Fruit fly (Drosophila melanogaster): Measurements from ENCODE around the gene SelR.

The SelR gene

DNA sequence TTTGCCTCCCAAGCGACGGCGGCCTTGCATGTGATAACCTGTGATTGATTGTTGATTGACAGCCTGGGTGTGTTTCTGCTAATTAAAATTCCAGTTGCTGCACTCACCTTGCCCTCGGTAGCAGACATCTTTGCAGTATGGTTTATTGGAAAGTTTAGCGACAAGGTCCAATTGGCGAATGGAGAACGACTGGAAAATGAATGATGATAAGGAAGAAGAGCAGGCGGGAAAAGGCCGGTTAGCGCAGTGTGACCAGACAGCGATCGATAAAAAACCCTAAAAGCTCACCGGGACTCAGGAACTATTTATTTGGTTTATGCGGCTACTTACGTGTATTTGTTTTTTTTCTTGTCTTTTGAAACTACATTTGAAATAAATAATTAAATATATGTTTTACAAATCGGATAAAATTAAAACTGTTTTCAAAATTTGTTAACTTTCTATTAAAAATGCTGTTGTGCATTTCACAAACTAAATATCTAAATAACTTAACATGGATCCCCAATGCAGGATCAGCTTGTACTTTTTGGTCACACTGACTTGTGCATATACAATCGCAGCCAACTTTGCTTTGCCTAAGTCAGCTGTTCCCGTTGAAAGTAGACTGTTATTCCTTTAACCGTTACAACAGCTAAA lies 3.8 kb upstream of the SelR start, which contains the start of gene Fdh (continued):
- TF ChIP-seq Hr3 (GFP tag; optimal IDR thresholded peaks at IDR 0.05), result peak; percentile 11
- no peak for TF ChIP-seq chinmo (GFP tag; IDR thresholded peaks at IDR 0.05; ENCODE audit: partially characterized antibody)
- peak; percentile 38 for TF ChIP-seq Chrac-16 (GFP tag; optimal IDR thresholded peaks at IDR 0.05)
- TF ChIP-seq HLHmδ (GFP tag; optimal IDR thresholded peaks at IDR 0.05), result peak; percentile 61
- TF ChIP-seq dysf (GFP tag; IDR thresholded peaks at IDR 0.05), result peak; percentile 53; the same call in 2 of the 3 replicates
- peak; percentile 64 for TF ChIP-seq Asciz (GFP tag; optimal IDR thresholded peaks at IDR 0.05)
- no peak for TF ChIP-seq CG2875 (GFP tag; optimal IDR thresholded peaks at IDR 0.05)
- TF ChIP-seq peb (GFP tag; IDR thresholded peaks at IDR 0.05), result no peak
- no peak for TF ChIP-seq rib (GFP tag; IDR thresholded peaks at IDR 0.05)
- TF ChIP-seq CG10979 (tag; optimal IDR thresholded peaks at IDR 0.05), result peak; percentile 75
- peak; percentile 56 for TF ChIP-seq CG7556 (GFP tag; optimal IDR thresholded peaks at IDR 0.05)
- no peak for TF ChIP-seq Hand (GFP tag; optimal IDR thresholded peaks at IDR 0.05)
- TF ChIP-seq Nf-YB (GFP tag; optimal IDR thresholded peaks at IDR 0.05), result peak; percentile 50
- peak; percentile 12; the same call in 1 of the 2 replicates for TF ChIP-seq stc (GFP tag; IDR thresholded peaks at IDR 0.05)
- TF ChIP-seq Sox102F (GFP tag; optimal IDR thresholded peaks at IDR 0.05), result peak; percentile 41
- peak; percentile 80 for TF ChIP-seq Elba2 (GFP tag; optimal IDR thresholded peaks at IDR 0.05)
- TF ChIP-seq CG7357 (GFP tag; IDR thresholded peaks at IDR 0.05), result no peak
- no peak for TF ChIP-seq CG2889 (GFP tag; IDR thresholded peaks at IDR 0.05)
- no peak for TF ChIP-seq cas (GFP tag; IDR thresholded peaks at IDR 0.05)
- peak; percentile 79 for TF ChIP-seq Ets65A (GFP tag)
- TF ChIP-seq Neu2 (GFP tag; optimal IDR thresholded peaks at IDR 0.05; ENCODE audit: borderline replicate concordance), result no peak
- no peak for TF ChIP-seq ap (GFP tag; IDR thresholded peaks at IDR 0.05)
- TF ChIP-seq CG4328 (GFP tag; optimal IDR thresholded peaks at IDR 0.05), result peak; percentile 51
- peak; percentile 82 for TF ChIP-seq CG10267 (tag; optimal IDR thresholded peaks at IDR 0.05)
- peak; percentile 80 for TF ChIP-seq nmo (GFP tag; optimal IDR thresholded peaks at IDR 0.05)
- TF ChIP-seq HLH3B (GFP tag; IDR thresholded peaks at IDR 0.05), result peak; percentile 37; the same call in 1 of the 2 replicates
- peak; percentile 36 for TF ChIP-seq D19A (tag; optimal IDR thresholded peaks at IDR 0.05)
- TF ChIP-seq CHES-1-like (GFP tag; optimal IDR thresholded peaks at IDR 0.05), result no peak
- TF ChIP-seq NC2β (GFP tag; optimal IDR thresholded peaks at IDR 0.05), result peak; percentile 7
- TF ChIP-seq zf30C (GFP tag; optimal IDR thresholded peaks at IDR 0.05), result no peak
- TF ChIP-seq exex (tag; optimal IDR thresholded peaks at IDR 0.05), result peak; percentile 40
- TF ChIP-seq CG2129 (GFP tag; IDR thresholded peaks at IDR 0.05; ENCODE audit: partially characterized antibody), result no peak
- TF ChIP-seq pfk (GFP tag; optimal IDR thresholded peaks at IDR 0.05), result no peak
- TF ChIP-seq ranshi (GFP tag; IDR thresholded peaks at IDR 0.05), result no peak
- no peak for TF ChIP-seq gro (GFP tag; optimal IDR thresholded peaks at IDR 0.05)
- no peak for TF ChIP-seq CG2202 (tag; optimal IDR thresholded peaks at IDR 0.05)
- peak; percentile 32 for TF ChIP-seq CG6254 (GFP tag; optimal IDR thresholded peaks at IDR 0.05)
- TF ChIP-seq Dref (GFP tag; IDR thresholded peaks at IDR 0.05), result no peak
- no peak for TF ChIP-seq unc-4 (GFP tag; IDR thresholded peaks at IDR 0.05; ENCODE audit: partially characterized antibody)
- TF ChIP-seq chn (GFP tag; optimal IDR thresholded peaks at IDR 0.05), result peak; percentile 1
- peak; percentile 34 for TF ChIP-seq CG7987 (GFP tag; optimal IDR thresholded peaks at IDR 0.05)
- no peak for TF ChIP-seq Nf-YA (GFP tag; IDR thresholded peaks at IDR 0.05)
- TF ChIP-seq CG12236 (GFP tag; optimal IDR thresholded peaks at IDR 0.05), result no peak
- peak; percentile 36 for TF ChIP-seq CG10654 (GFP tag; optimal IDR thresholded peaks at IDR 0.05)
- TF ChIP-seq CG17361 (GFP tag; IDR thresholded peaks at IDR 0.05), result peak; percentile 81
- TF ChIP-seq CG11695 (GFP tag; IDR thresholded peaks at IDR 0.05), result peak; percentile 19; the same call in 1 of the 3 replicates
- TF ChIP-seq Dip2 (GFP tag; IDR thresholded peaks at IDR 0.05), result no peak
- TF ChIP-seq ind (GFP tag; optimal IDR thresholded peaks at IDR 0.05), result peak; percentile 35
- TF ChIP-seq nau (GFP tag; optimal IDR thresholded peaks at IDR 0.05), result peak; percentile 49
- TF ChIP-seq az2 (GFP tag; optimal IDR thresholded peaks at IDR 0.05), result peak; percentile 22

Data from whole organism, embryonic.